Worm (Caenorhabditis elegans): ENCODE data around the gene tif-1A.
A peak's percentile ranks its signal among the peaks of the same experiment; 100 is the strongest.

The tif-1A gene

DNA sequence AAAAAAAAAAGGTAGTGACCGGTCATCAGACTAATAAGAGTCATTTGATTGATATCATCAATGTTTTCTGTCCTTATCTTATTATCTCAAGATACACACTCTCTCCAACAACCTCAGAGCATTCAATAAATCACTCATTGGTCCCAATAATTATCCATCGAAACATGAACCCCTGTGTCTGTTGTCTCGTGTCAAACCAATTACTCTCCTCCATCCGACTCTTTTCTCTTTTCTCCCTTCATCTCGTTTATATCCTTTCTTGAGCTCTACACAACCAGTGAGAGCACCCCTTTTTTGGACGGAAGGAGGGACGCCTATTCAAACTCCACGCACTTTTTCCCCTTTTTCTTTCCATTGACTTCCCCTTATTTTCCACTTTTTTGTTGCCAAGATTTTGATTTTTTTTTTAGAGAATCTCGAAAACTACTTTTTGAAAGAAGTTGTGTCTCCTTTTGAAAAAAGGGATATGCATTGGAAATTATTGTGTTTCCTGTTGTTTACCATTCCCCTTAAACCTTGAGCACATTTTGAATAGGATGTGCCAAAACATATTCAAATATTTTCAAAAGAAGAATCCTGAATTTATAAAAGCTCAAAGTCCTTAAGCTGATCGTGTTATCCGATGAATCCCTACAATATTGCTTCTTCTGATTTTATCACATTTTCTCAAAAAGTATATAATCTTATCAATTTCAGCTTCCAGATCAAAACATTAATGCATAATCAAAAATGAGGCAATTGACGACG, 1.7 kb upstream of the tif-1A start, which contains the start of gene pxd-1 (continued):
- TF ChIP-seq daf-19 (GFP tag; conservative IDR thresholded peaks at IDR 0.05) (no peak), ceh-82 (tag; optimal IDR thresholded peaks at IDR 0.05) (no peak), lin-1 (GFP tag; IDR thresholded peaks at IDR 0.05) (no peak), zfp-2 (tag; optimal IDR thresholded peaks at IDR 0.05) (no peak), lsy-2 (tag; optimal IDR thresholded peaks at IDR 0.05) (no peak), vab-7 (GFP tag; IDR thresholded peaks at IDR 0.05) (no peak), attf-4 (tag; optimal IDR thresholded peaks at IDR 0.05) (no peak), egl-27 (tag; optimal IDR thresholded peaks at IDR 0.05) (no peak), nhr-42 (GFP tag; IDR thresholded peaks at IDR 0.05) (no peak), fkh-10 (GFP tag; optimal IDR thresholded peaks at IDR 0.05) (peak; percentile 75), ces-1 (GFP tag; optimal IDR thresholded peaks at IDR 0.05) (no peak), R02D3.7 (tag; optimal IDR thresholded peaks at IDR 0.05) (no peak), unc-62 (GFP tag; optimal IDR thresholded peaks at IDR 0.05 in 1 of 2) (no peak), unc-62 (tag; optimal IDR thresholded peaks at IDR 0.05) (no peak), mep-1 (tag; optimal IDR thresholded peaks at IDR 0.05) (peak; percentile 20), nhr-48 (tag; optimal IDR thresholded peaks at IDR 0.05) (no peak), gei-8 (GFP tag; optimal IDR thresholded peaks at IDR 0.05) (no peak), Y5F2A.4 (GFP tag; optimal IDR thresholded peaks at IDR 0.05) (no peak), tra-1 (GFP tag; IDR thresholded peaks at IDR 0.05) (no peak), ceh-62 (tag; optimal IDR thresholded peaks at IDR 0.05) (no peak), ztf-11 (tag; optimal IDR thresholded peaks at IDR 0.05) (no peak), nhr-111 (GFP tag; optimal IDR thresholded peaks at IDR 0.05) (no peak), jun-1 (tag; optimal IDR thresholded peaks at IDR 0.05) (no peak), dmd-8 (GFP tag; IDR thresholded peaks at IDR 0.05) (no peak), madf-9 (GFP tag; conservative IDR thresholded peaks at IDR 0.05) (no peak), mxl-2 (GFP tag; conservative IDR thresholded peaks at IDR 0.05) (no peak), hif-1 (tag; optimal IDR thresholded peaks at IDR 0.05) (no peak), daf-8 (GFP tag; IDR thresholded peaks at IDR 0.05) (no peak), lim-7 (GFP tag; IDR thresholded peaks at IDR 0.05) (no peak), hlh-30 (tag; optimal IDR thresholded peaks at IDR 0.05; ENCODE audit: insufficient read depth) (peak; percentile 54), rbr-2 (tag; optimal IDR thresholded peaks at IDR 0.05) (peak; percentile 25), zfp-3 (GFP tag; conservative IDR thresholded peaks at IDR 0.05) (no peak), tag-97 (GFP tag; IDR thresholded peaks at IDR 0.05) (no peak), nhr-77 (tag; optimal IDR thresholded peaks at IDR 0.05) (no peak), T20F7.1 (GFP tag; optimal IDR thresholded peaks at IDR 0.05) (no peak), T26A8.4 (GFP tag; IDR thresholded peaks at IDR 0.05) (no peak), hmg-1.1 (GFP tag; IDR thresholded peaks at IDR 0.05) (no peak)

DNA sequence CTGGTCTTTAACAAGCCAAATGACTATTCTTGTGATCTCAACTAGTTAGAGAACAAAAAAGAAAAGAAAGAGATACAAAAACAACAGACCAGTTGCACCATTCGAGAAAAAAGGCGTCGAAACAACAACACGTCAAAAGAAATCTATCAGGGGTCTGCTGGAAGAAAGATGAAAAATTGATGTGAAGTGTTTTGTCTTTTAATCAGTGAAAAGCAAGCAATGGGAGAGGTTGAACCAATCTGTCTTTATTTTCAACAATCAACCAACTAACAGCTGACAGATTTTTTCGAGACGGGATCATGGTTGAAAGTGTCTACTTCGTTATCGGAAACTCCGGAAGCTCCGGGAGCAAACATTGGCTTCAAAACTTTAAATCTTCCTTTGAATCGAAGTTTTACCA, 9.5 kb downstream of the tif-1A start:
- TF ChIP-seq ZK546.5 (tag; optimal IDR thresholded peaks at IDR 0.05) (no peak), daf-16 (GFP tag; optimal IDR thresholded peaks at IDR 0.05) (peak in 1 of 2 experiments; percentile 72), daf-16 (tag; optimal IDR thresholded peaks at IDR 0.05) (no peak), rbr-2 (tag; optimal IDR thresholded peaks at IDR 0.05) (no peak), egl-43 (GFP tag; IDR thresholded peaks at IDR 0.05) (no peak)

Data from whole organism, L4 larva.